Fruit fly (Drosophila melanogaster) whole organism, embryonic: ENCODE measurements around the gene Fbxl7.

Experiments
- Atf3 ChIP-seq: fragments of 200-800 bp; sonication (Bioruptor generic); optimal IDR thresholded peaks from 3 replicates; lab custom pipeline; 2016; ENCODE audit warnings: missing biosample characterization, missing genetic modification characterization
- Atf6 ChIP-seq: fragments of 200-800 bp; sonication (Bioruptor generic); IDR thresholded peaks from 2 replicates; pipeline ENCODE4 v1.3.6; 2022; ENCODE audit warnings: missing biosample characterization, missing genetic modification characterization
- BEAF-32 ChIP-seq: fragments of 200-800 bp; sonication (Bioruptor generic); optimal IDR thresholded peaks from 3 replicates; lab custom pipeline; 2017; ENCODE audit warnings: missing biosample characterization, missing genetic modification characterization, mild to moderate bottlenecking, moderate library complexity, missing genetic modification reagents
- CG11696 ChIP-seq: fragments of 200-800 bp; sonication (Bioruptor generic); IDR thresholded peaks from 2 replicates; pipeline ENCODE4 v1.3.6; 2022; ENCODE audit warnings: missing biosample characterization, missing genetic modification characterization
- CG12104 ChIP-seq: fragments of 200-800 bp; sonication (Bioruptor generic); optimal IDR thresholded peaks from 3 replicates; lab custom pipeline; 2016; ENCODE audit warnings: missing biosample characterization, missing genetic modification characterization
- CG13123 ChIP-seq: fragments of 200-800 bp; sonication (Bioruptor generic); optimal IDR thresholded peaks from 2 replicates; lab custom pipeline; 2016; ENCODE audit warnings: missing biosample characterization, missing genetic modification characterization
- CG14441 ChIP-seq: fragments of 200-800 bp; sonication (Bioruptor generic); IDR thresholded peaks from 2 replicates; pipeline ENCODE4 v1.3.6; 2022; ENCODE audit warnings: missing biosample characterization, missing genetic modification characterization
- CG15011 ChIP-seq: fragments of 200-800 bp; sonication (Bioruptor generic); optimal IDR thresholded peaks from 3 replicates; lab custom pipeline; 2018; ENCODE audit warnings: missing biosample characterization, mild to moderate bottlenecking, missing genetic modification characterization
- CG16813 ChIP-seq: fragments of 200-800 bp; sonication (Bioruptor generic); IDR thresholded peaks from 3 replicates; pipeline ENCODE4 v1.3.6; 2022; ENCODE audit warnings: missing biosample characterization, missing genetic modification characterization; ENCODE audit not compliant: partially characterized antibody
- CG17359 ChIP-seq: fragments of 200-800 bp; sonication (Bioruptor generic); optimal IDR thresholded peaks from 3 replicates; lab custom pipeline; 2018; ENCODE audit warnings: missing biosample characterization, mild to moderate bottlenecking, missing genetic modification characterization, moderate library complexity
- CG17912 ChIP-seq: fragments of 200-800 bp; sonication (Bioruptor generic); optimal IDR thresholded peaks from 2 replicates; lab custom pipeline; 2018; ENCODE audit warnings: missing biosample characterization, mild to moderate bottlenecking, missing genetic modification characterization
- CG2678 ChIP-seq: fragments of 200-800 bp; sonication (Bioruptor generic); optimal IDR thresholded peaks from 3 replicates; lab custom pipeline; 2019; ENCODE audit warnings: missing biosample characterization, mild to moderate bottlenecking, missing genetic modification characterization, moderate library complexity
- CG2712 ChIP-seq: fragments of 200-800 bp; optimal IDR thresholded peaks from 3 replicates; lab custom pipeline; 2019; ENCODE audit warnings: missing biosample characterization, mild to moderate bottlenecking, missing genetic modification characterization, moderate library complexity
- CG34224 ChIP-seq: fragments of 200-800 bp; sonication (Bioruptor generic); IDR thresholded peaks from 3 replicates; pipeline ENCODE4 v1.3.6; 2022; ENCODE audit warnings: missing biosample characterization, missing genetic modification characterization; ENCODE audit not compliant: partially characterized antibody
- CG4424 ChIP-seq: fragments of 200-800 bp; sonication (Bioruptor generic); optimal IDR thresholded peaks from 3 replicates; lab custom pipeline; 2016; ENCODE audit warnings: missing biosample characterization, missing genetic modification characterization
- CG4854 ChIP-seq: fragments of 200-800 bp; sonication (Bioruptor generic); optimal IDR thresholded peaks from 2 replicates; lab custom pipeline; 2016; ENCODE audit warnings: missing biosample characterization, missing genetic modification characterization, inconsistent platforms
- CG8290 ChIP-seq, 3 experiments: fragments of 200-800 bp; sonication (Bioruptor generic); optimal IDR thresholded peaks; 2 replicates each; lab custom pipeline; 2016 to 2019; ENCODE audit warnings: missing biosample characterization in 3 of 3, missing genetic modification characterization in 3 of 3, mild to moderate bottlenecking in 2 of 3, moderate library complexity in 1 of 3
- E2f2 ChIP-seq: fragments of 200-800 bp; sonication (Bioruptor generic); IDR thresholded peaks from 2 replicates; pipeline ENCODE4 v1.3.6; 2022; ENCODE audit warnings: missing biosample characterization, missing genetic modification characterization
- ERR ChIP-seq: fragments of 200-800 bp; sonication (Bioruptor generic); optimal IDR thresholded peaks from 2 replicates; lab custom pipeline; 2016; ENCODE audit warnings: missing biosample characterization, missing genetic modification characterization
- Elba2 ChIP-seq: fragments of 200-800 bp; sonication (Bioruptor generic); optimal IDR thresholded peaks from 3 replicates; lab custom pipeline; 2016; ENCODE audit warnings: missing biosample characterization, missing genetic modification characterization
- HLHmδ ChIP-seq: fragments of 200-800 bp; sonication (Bioruptor generic); optimal IDR thresholded peaks from 2 replicates; lab custom pipeline; 2018; ENCODE audit warnings: missing biosample characterization, mild to moderate bottlenecking, missing genetic modification characterization, moderate library complexity
- Hand ChIP-seq: fragments of 200-800 bp; sonication (Bioruptor generic); optimal IDR thresholded peaks from 2 replicates; lab custom pipeline; 2017; ENCODE audit warnings: mild to moderate bottlenecking, missing biosample characterization, missing genetic modification reagents, missing genetic modification characterization
- Hr51 ChIP-seq, 2 experiments: fragments of 200-800 bp; sonication (Bioruptor generic); optimal IDR thresholded peaks; 2 replicates in 1 of 2; 3 replicates in 1 of 2; lab custom pipeline; 2016 to 2018; ENCODE audit warnings: missing biosample characterization in 2 of 2, missing genetic modification characterization in 2 of 2, mild to moderate bottlenecking in 1 of 2, moderate library complexity in 1 of 2
- Kr ChIP-seq: fragments of 200-800 bp; sonication (Bioruptor generic); optimal IDR thresholded peaks from 2 replicates; lab custom pipeline; 2017; ENCODE audit warnings: missing biosample characterization, mild to moderate bottlenecking, missing genetic modification characterization
- Lim3 ChIP-seq: fragments of 200-800 bp; sonication (Bioruptor generic); IDR thresholded peaks from 2 replicates; pipeline ENCODE4 v1.3.6; 2022; ENCODE audit warnings: missing biosample characterization, missing genetic modification characterization
- MBD-R2 ChIP-seq: fragments of 200-800 bp; sonication (Bioruptor generic); IDR thresholded peaks from 2 replicates; pipeline ENCODE4 v1.3.6; 2022; ENCODE audit warnings: missing biosample characterization, missing genetic modification characterization
- Pdp1 ChIP-seq, 2 experiments: fragments of 200-800 bp; sonication (Bioruptor generic); optimal IDR thresholded peaks; 3 replicates each; lab custom pipeline; 2016; ENCODE audit warnings: missing biosample characterization in 2 of 2, missing genetic modification characterization in 2 of 2, mild to moderate bottlenecking in 1 of 2, moderate library complexity in 1 of 2
- Ravus ChIP-seq: fragments of 200-800 bp; sonication (Bioruptor generic); IDR thresholded peaks from 2 replicates; pipeline ENCODE4 v1.3.6; 2022; ENCODE audit warnings: missing biosample characterization, missing genetic modification characterization
- TFAM ChIP-seq: fragments of 200-800 bp; sonication (Bioruptor generic); optimal IDR thresholded peaks from 2 replicates; lab custom pipeline; 2017; ENCODE audit warnings: missing biosample characterization, missing genetic modification characterization, inconsistent platforms
- ab ChIP-seq: fragments of 200-800 bp; sonication (Bioruptor generic); optimal IDR thresholded peaks from 2 replicates; lab custom pipeline; 2016; ENCODE audit warnings: missing biosample characterization, missing genetic modification characterization
- ato ChIP-seq: fragments of 200-800 bp; sonication (Bioruptor generic); IDR thresholded peaks from 2 replicates; pipeline ENCODE4 v1.3.6; 2022; ENCODE audit warnings: missing biosample characterization, missing genetic modification characterization; ENCODE audit not compliant: partially characterized antibody
- croc ChIP-seq: fragments of 200-800 bp; sonication (Bioruptor generic); conservative IDR thresholded peaks from 3 replicates; pipeline ENCODE4 v1.3.6; 2022; ENCODE audit warnings: missing biosample characterization, missing genetic modification characterization
- dm ChIP-seq: fragments of 200-800 bp; sonication (Bioruptor generic); optimal IDR thresholded peaks from 3 replicates; lab custom pipeline; 2016; ENCODE audit warnings: missing biosample characterization, missing genetic modification characterization
- dmrt99B ChIP-seq: fragments of 200-800 bp; sonication (Bioruptor generic); optimal IDR thresholded peaks from 2 replicates; lab custom pipeline; 2018; ENCODE audit warnings: missing biosample characterization, mild to moderate bottlenecking, missing genetic modification characterization, moderate library complexity
- esg ChIP-seq: fragments of 200-800 bp; sonication (Bioruptor generic); conservative IDR thresholded peaks from 2 replicates; pipeline ENCODE4 v1.3.6; 2022; ENCODE audit warnings: missing biosample characterization, missing genetic modification characterization
- ftz-f1 ChIP-seq: fragments of 200-800 bp; sonication (Bioruptor generic); optimal IDR thresholded peaks from 2 replicates; lab custom pipeline; 2016; ENCODE audit warnings: missing biosample characterization, missing genetic modification characterization
- gsb-n ChIP-seq: fragments of 200-800 bp; sonication (Bioruptor generic); optimal IDR thresholded peaks from 3 replicates; lab custom pipeline; 2018; ENCODE audit warnings: missing biosample characterization, mild to moderate bottlenecking, missing genetic modification characterization
- kni ChIP-seq: fragments of 200-800 bp; sonication (Bioruptor generic); optimal IDR thresholded peaks from 3 replicates; lab custom pipeline; 2017; ENCODE audit warnings: mild to moderate bottlenecking, missing biosample characterization, missing genetic modification reagents, missing genetic modification characterization
- lilli ChIP-seq: fragments of 200-800 bp; sonication (Bioruptor generic); optimal IDR thresholded peaks from 3 replicates; lab custom pipeline; 2016; ENCODE audit warnings: missing biosample characterization, missing genetic modification characterization
- org-1 ChIP-seq: fragments of 200-800 bp; sonication (Bioruptor generic); optimal IDR thresholded peaks from 2 replicates; lab custom pipeline; 2017; ENCODE audit warnings: missing biosample characterization, missing genetic modification characterization
- peb ChIP-seq: fragments of 200-800 bp; sonication (Bioruptor generic); IDR thresholded peaks from 2 replicates; pipeline ENCODE4 v1.3.6; 2022; ENCODE audit warnings: missing biosample characterization, missing genetic modification characterization
- pho ChIP-seq: fragments of 200-800 bp; sonication (Bioruptor generic); optimal IDR thresholded peaks from 2 replicates; lab custom pipeline; 2016; ENCODE audit warnings: missing biosample characterization, missing genetic modification characterization
- seq ChIP-seq: fragments of 200-800 bp; sonication (Bioruptor generic); IDR thresholded peaks from 2 replicates; pipeline ENCODE4 v1.3.6; 2022; ENCODE audit warnings: missing biosample characterization, missing genetic modification characterization
- slp2 ChIP-seq: fragments of 200-800 bp; sonication (Bioruptor generic); optimal IDR thresholded peaks from 2 replicates; lab custom pipeline; 2016; ENCODE audit warnings: missing biosample characterization, missing genetic modification characterization
- tll ChIP-seq, 2 experiments: fragments of 200-800 bp in 1 of 2; fragments of >200 bp in 1 of 2; sonication (Bioruptor generic) in 1 of 2; optimal IDR thresholded peaks; 2 replicates each; lab custom pipeline; 2017 to 2019; ENCODE audit warnings: missing biosample characterization in 2 of 2, missing genetic modification characterization in 2 of 2, mild to moderate bottlenecking in 1 of 2, moderate library complexity in 1 of 2
- tx ChIP-seq: fragments of 200-800 bp; sonication (Bioruptor generic); optimal IDR thresholded peaks from 2 replicates; lab custom pipeline; 2016; ENCODE audit warnings: missing biosample characterization, missing genetic modification characterization
- unpg ChIP-seq: fragments of 200-800 bp; sonication (Bioruptor generic); optimal IDR thresholded peaks from 3 replicates; lab custom pipeline; 2018; ENCODE audit warnings: missing biosample characterization, mild to moderate bottlenecking, missing genetic modification characterization, moderate library complexity
- wdn ChIP-seq: fragments of 200-800 bp; sonication (Bioruptor generic); IDR thresholded peaks from 2 replicates; pipeline ENCODE4 v1.3.6; 2022; ENCODE audit warnings: missing biosample characterization, missing genetic modification characterization
- wek ChIP-seq: fragments of 200-800 bp; sonication (Bioruptor generic); optimal IDR thresholded peaks from 3 replicates; lab custom pipeline; 2018; ENCODE audit warnings: missing biosample characterization, mild to moderate bottlenecking, missing genetic modification characterization, moderate library complexity
- z ChIP-seq: fragments of 200-800 bp; sonication (Bioruptor generic); IDR thresholded peaks from 3 replicates; pipeline ENCODE4 v1.3.6; 2022; ENCODE audit warnings: missing biosample characterization, missing genetic modification characterization

Gene Fbxl7

DNA sequence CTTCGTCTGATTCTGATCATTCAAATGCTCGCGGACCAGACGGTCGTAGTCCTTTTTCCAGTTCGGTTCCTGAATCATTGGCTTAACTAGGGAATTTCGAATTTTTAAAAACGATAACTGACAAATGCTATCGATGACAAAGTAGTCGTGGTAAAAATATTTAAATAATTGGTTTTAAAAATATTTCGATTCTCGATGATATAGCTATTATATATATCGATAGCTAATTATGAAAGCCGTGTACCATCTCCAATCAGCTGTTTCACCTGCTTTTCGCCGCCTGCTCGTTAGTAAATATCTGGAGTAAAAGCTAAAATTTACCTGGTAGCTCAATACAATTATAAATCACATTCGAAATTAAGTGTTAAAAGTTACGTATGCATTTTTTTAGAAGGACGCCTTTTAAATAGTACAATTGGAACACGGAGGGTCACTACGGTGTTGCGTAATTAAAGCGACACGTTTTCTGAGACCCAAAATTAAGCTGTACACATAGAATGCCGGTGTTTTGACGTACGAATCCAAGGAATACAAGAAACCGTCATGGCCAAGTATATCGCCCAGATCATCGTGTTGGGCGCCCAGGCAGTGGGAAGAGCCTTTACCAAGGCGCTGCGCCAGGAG is 13.0 kb downstream of the Fbxl7 start, which contains the start of the genes CG5478 and blp (continued):
- TF ChIP-seq Lim3 = no peak
- no peak for TF ChIP-seq Kr (GFP tag; lab: Kevin White, UChicago)
- peak; percentile 97 for TF ChIP-seq CG34224 (GFP tag; lab: Robert Waterston, UW)
- TF ChIP-seq lilli (GFP tag; lab: Kevin White, UChicago) = no peak
- no peak for TF ChIP-seq CG11696 (GFP tag; lab: Robert Waterston, UW)
- TF ChIP-seq Hand (GFP tag; lab: Kevin White, UChicago) = no peak
- no peak for TF ChIP-seq Atf3 (GFP tag; lab: Kevin White, UChicago)
- peak; percentile 79 for TF ChIP-seq MBD-R2 (GFP tag; lab: Robert Waterston, UW)
- no peak for TF ChIP-seq esg
- TF ChIP-seq CG14441 (GFP tag; lab: Robert Waterston, UW) = no peak
- no peak for TF ChIP-seq Ravus
- no peak for TF ChIP-seq croc (GFP tag; lab: Robert Waterston, UW)
- no peak for TF ChIP-seq TFAM (GFP tag; lab: Kevin White, UChicago)
- no peak for TF ChIP-seq Hr51 (GFP tag; optimal IDR thresholded peaks at IDR 0.05; lab: Kevin White, UChicago)
- TF ChIP-seq slp2 = no peak
- TF ChIP-seq pho (GFP tag; lab: Kevin White, UChicago) = no peak
- no peak for TF ChIP-seq unpg (GFP tag; lab: Kevin White, UChicago)
- TF ChIP-seq CG17912 (GFP tag; lab: Kevin White, UChicago) = no peak
- no peak for TF ChIP-seq ftz-f1
- no peak for TF ChIP-seq ERR (GFP tag; lab: Kevin White, UChicago)
- peak; percentile 26 for TF ChIP-seq kni (GFP tag; lab: Kevin White, UChicago)
- TF ChIP-seq Elba2 (GFP tag; lab: Kevin White, UChicago) = no peak
- TF ChIP-seq CG12104 (GFP tag; lab: Kevin White, UChicago) = no peak
- TF ChIP-seq CG15011 (GFP tag; lab: Kevin White, UChicago) = no peak
- TF ChIP-seq Atf6 (GFP tag; lab: Robert Waterston, UW) = no peak
- TF ChIP-seq wdn (GFP tag; lab: Robert Waterston, UW) = no peak
- no peak for TF ChIP-seq peb
- TF ChIP-seq dm (GFP tag; lab: Kevin White, UChicago) = peak; percentile 3
- no peak for TF ChIP-seq wek (GFP tag; lab: Kevin White, UChicago)
- peak; percentile 81 for TF ChIP-seq BEAF-32 (GFP tag; lab: Kevin White, UChicago)
- TF ChIP-seq CG16813 (GFP tag; lab: Robert Waterston, UW) = peak; percentile 85
- no peak for TF ChIP-seq CG13123 (GFP tag; lab: Kevin White, UChicago)
- TF ChIP-seq tx (GFP tag; lab: Kevin White, UChicago) = no peak
- TF ChIP-seq org-1 (GFP tag; lab: Kevin White, UChicago) = no peak
- TF ChIP-seq ato (GFP tag; lab: Robert Waterston, UW) = peak; percentile 95
- no peak for TF ChIP-seq seq (GFP tag; lab: Robert Waterston, UW)
- TF ChIP-seq CG4854 = no peak
- no peak for TF ChIP-seq ab (GFP tag; lab: Kevin White, UChicago)
- peak; percentile 93 for TF ChIP-seq E2f2 (GFP tag; lab: Robert Waterston, UW)
- TF ChIP-seq HLHmδ (GFP tag; lab: Kevin White, UChicago) = no peak
- peak in 1 of 2 experiments; percentile 97 for TF ChIP-seq Pdp1 (GFP tag; optimal IDR thresholded peaks at IDR 0.05; lab: Kevin White, UChicago)
- TF ChIP-seq dmrt99B (tag; lab: Kevin White, UChicago) = no peak
- TF ChIP-seq z (GFP tag; lab: Robert Waterston, UW) = no peak
- peak; percentile 35 for TF ChIP-seq CG2712 (tag; lab: Kevin White, UChicago)
- no peak for TF ChIP-seq gsb-n (tag; lab: Kevin White, UChicago)
- TF ChIP-seq CG4424 = no peak
- TF ChIP-seq CG2678 (tag; lab: Kevin White, UChicago) = no peak
- no peak for TF ChIP-seq CG17359 (tag; lab: Kevin White, UChicago)
- no peak for TF ChIP-seq CG8290 (GFP tag; optimal IDR thresholded peaks at IDR 0.05; lab: Kevin White, UChicago)
- no peak for TF ChIP-seq CG8290 (tag; optimal IDR thresholded peaks at IDR 0.05; lab: Kevin White, UChicago)
- TF ChIP-seq tll (GFP tag; optimal IDR thresholded peaks at IDR 0.05; lab: Kevin White, UChicago) = no peak
